Fruit fly (Drosophila melanogaster) S2 (cell line): ENCODE measurements around the gene CG4988.

Source experiments
- CG8478 ChIP-seq: fragments of >200 bp; optimal IDR thresholded peaks from 2 replicates; lab custom pipeline; 2018
- CTCF ChIP-seq, 2 experiments: fragments of >200 bp; optimal IDR thresholded peaks; 2 replicates each; lab custom pipeline; 2018

DNA sequence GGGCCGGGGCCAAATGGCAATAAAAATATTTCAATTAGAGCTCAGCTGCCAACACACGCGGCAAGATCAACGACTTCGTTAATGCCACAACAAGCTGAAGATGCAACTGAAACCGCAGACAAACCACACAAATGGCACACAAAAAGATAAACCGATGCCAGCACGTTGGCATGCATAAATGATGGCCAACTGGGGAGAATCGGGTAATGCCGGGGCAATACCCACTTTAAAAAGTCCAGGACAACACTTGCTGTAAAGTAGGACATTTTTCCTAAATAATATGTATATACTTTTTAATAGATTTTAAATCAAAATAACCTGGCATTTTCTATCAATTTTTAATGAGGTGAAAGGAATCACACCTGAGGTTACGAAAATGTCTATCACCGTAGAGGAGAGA, at the start of gene CG4988:
- TF ChIP-seq CG8478 (lab: Kevin White, UChicago) (no peak), CTCF (optimal IDR thresholded peaks at IDR 0.05; lab: Kevin White, UChicago) (no peak)
